Fruit fly (Drosophila melanogaster) whole organism, embryonic: ENCODE results near the gene Srp14.

ENCODE experiments used
- Atf3 ChIP-seq: fragments of 200-800 bp; sonication (Bioruptor generic); optimal IDR thresholded peaks from 3 replicates; lab custom pipeline; 2016; ENCODE audit warnings: missing biosample characterization, missing genetic modification characterization
- CG10543 ChIP-seq: fragments of 200-800 bp; sonication (Bioruptor generic); optimal IDR thresholded peaks from 3 replicates; lab custom pipeline; 2017; ENCODE audit warnings: missing biosample characterization, mild to moderate bottlenecking, missing genetic modification characterization, moderate library complexity
- CG10565 ChIP-seq: fragments of 200-800 bp; sonication (Bioruptor generic); optimal IDR thresholded peaks from 3 replicates; lab custom pipeline; 2016; ENCODE audit warnings: missing biosample characterization, mild to moderate bottlenecking, missing genetic modification characterization
- CG11247 ChIP-seq: fragments of 200-800 bp; sonication (Bioruptor generic); IDR thresholded peaks from 2 replicates; pipeline ENCODE4 v1.3.6; 2022; ENCODE audit warnings: missing biosample characterization, missing genetic modification characterization
- CG11560 ChIP-seq: fragments of 200-800 bp; sonication (Bioruptor generic); IDR thresholded peaks from 3 replicates; pipeline ENCODE4 v1.3.6; 2022; ENCODE audit warnings: missing biosample characterization, missing genetic modification characterization
- CG11723 ChIP-seq: fragments of 200-800 bp; sonication (Bioruptor generic); optimal IDR thresholded peaks from 2 replicates; lab custom pipeline; 2017; ENCODE audit warnings: missing biosample characterization, mild to moderate bottlenecking, missing genetic modification characterization
- CG12299 ChIP-seq: fragments of 200-800 bp; sonication (Bioruptor generic); optimal IDR thresholded peaks from 2 replicates; lab custom pipeline; 2018; ENCODE audit warnings: missing biosample characterization, mild to moderate bottlenecking, missing genetic modification characterization
- CG12942 ChIP-seq: fragments of 200-800 bp; sonication (Bioruptor generic); optimal IDR thresholded peaks from 3 replicates; lab custom pipeline; 2016; ENCODE audit warnings: missing biosample characterization, missing genetic modification characterization
- CG15696 ChIP-seq: fragments of 200-800 bp; sonication (Bioruptor generic); optimal IDR thresholded peaks from 2 replicates; lab custom pipeline; 2019; ENCODE audit warnings: missing biosample characterization, mild to moderate bottlenecking, missing genetic modification characterization, moderate library complexity
- CG2202 ChIP-seq: fragments of 200-800 bp; sonication (Bioruptor generic); optimal IDR thresholded peaks from 2 replicates; lab custom pipeline; 2018; ENCODE audit warnings: missing biosample characterization, mild to moderate bottlenecking, missing genetic modification characterization
- CG30431 ChIP-seq: fragments of 200-800 bp; sonication (Bioruptor generic); optimal IDR thresholded peaks from 2 replicates; lab custom pipeline; 2017; ENCODE audit warnings: missing biosample characterization, missing genetic modification characterization
- CG3163 ChIP-seq: fragments of 200-800 bp; sonication (Bioruptor generic); optimal IDR thresholded peaks from 3 replicates; lab custom pipeline; 2016; ENCODE audit warnings: missing biosample characterization, missing genetic modification characterization
- CG33557 ChIP-seq: fragments of 200-800 bp; sonication (Bioruptor generic); optimal IDR thresholded peaks from 2 replicates; lab custom pipeline; 2019; ENCODE audit warnings: missing biosample characterization, mild to moderate bottlenecking, missing genetic modification characterization, moderate library complexity
- CG34224 ChIP-seq: fragments of 200-800 bp; sonication (Bioruptor generic); IDR thresholded peaks from 3 replicates; pipeline ENCODE4 v1.3.6; 2022; ENCODE audit warnings: missing biosample characterization, missing genetic modification characterization; ENCODE audit not compliant: partially characterized antibody
- CG34376 ChIP-seq: fragments of 200-800 bp; sonication (Bioruptor generic); optimal IDR thresholded peaks from 2 replicates; lab custom pipeline; 2018; ENCODE audit warnings: missing biosample characterization, mild to moderate bottlenecking, missing genetic modification characterization
- CG34422 ChIP-seq: fragments of 200-800 bp; sonication (Bioruptor generic); IDR thresholded peaks from 3 replicates; pipeline ENCODE4 v1.3.6; 2022; ENCODE audit warnings: missing biosample characterization, missing genetic modification characterization
- CG4282 ChIP-seq: fragments of 200-800 bp; sonication (Bioruptor generic); optimal IDR thresholded peaks from 2 replicates; lab custom pipeline; 2016; ENCODE audit warnings: missing biosample characterization, missing genetic modification characterization
- CG4404 ChIP-seq: fragments of 200-800 bp; sonication (Bioruptor generic); IDR thresholded peaks from 2 replicates; pipeline ENCODE4 v1.3.6; 2022; ENCODE audit warnings: missing biosample characterization, missing genetic modification characterization
- CG4854 ChIP-seq: fragments of 200-800 bp; sonication (Bioruptor generic); optimal IDR thresholded peaks from 2 replicates; lab custom pipeline; 2016; ENCODE audit warnings: missing biosample characterization, missing genetic modification characterization, inconsistent platforms
- CG5245 ChIP-seq: fragments of 200-800 bp; sonication (Bioruptor generic); optimal IDR thresholded peaks from 3 replicates; lab custom pipeline; 2016; ENCODE audit warnings: missing biosample characterization, missing genetic modification characterization
- CG5953 ChIP-seq: fragments of 200-800 bp; sonication (Bioruptor generic); IDR thresholded peaks from 2 replicates; pipeline ENCODE4 v1.3.6; 2022; ENCODE audit warnings: missing biosample characterization, missing genetic modification characterization
- CkIIα-i1 ChIP-seq: fragments of 200-800 bp; sonication (Bioruptor generic); IDR thresholded peaks from 2 replicates; pipeline ENCODE4 v1.3.6; 2022; ENCODE audit warnings: missing biosample characterization, missing genetic modification characterization
- CoRest ChIP-seq: fragments of 200-800 bp; sonication (Bioruptor generic); optimal IDR thresholded peaks from 3 replicates; lab custom pipeline; 2018; ENCODE audit warnings: missing biosample characterization, mild to moderate bottlenecking, missing genetic modification characterization, moderate library complexity
- D19B ChIP-seq: fragments of 200-800 bp; sonication (Bioruptor generic); optimal IDR thresholded peaks from 2 replicates; lab custom pipeline; 2017; ENCODE audit warnings: missing biosample characterization, mild to moderate bottlenecking, missing genetic modification characterization
- Elba2 ChIP-seq: fragments of 200-800 bp; sonication (Bioruptor generic); optimal IDR thresholded peaks from 3 replicates; lab custom pipeline; 2016; ENCODE audit warnings: missing biosample characterization, missing genetic modification characterization
- Ets65A ChIP-seq: fragments of 200-800 bp; sonication (Bioruptor generic); peaks from one replicate; lab custom pipeline; 2016; ENCODE audit warnings: missing biosample characterization, missing genetic modification characterization
- HLH4C ChIP-seq: fragments of 200-800 bp; sonication (Bioruptor generic); IDR thresholded peaks from 3 replicates; pipeline ENCODE4 v1.3.6; 2022; ENCODE audit warnings: missing biosample characterization, missing genetic modification characterization; ENCODE audit not compliant: partially characterized antibody
- Hr3 ChIP-seq: fragments of 200-800 bp; sonication (Bioruptor generic); optimal IDR thresholded peaks from 3 replicates; lab custom pipeline; 2016; ENCODE audit warnings: missing biosample characterization, missing genetic modification characterization
- Jarid2 ChIP-seq: fragments of 200-800 bp; sonication (Bioruptor generic); optimal IDR thresholded peaks from 3 replicates; lab custom pipeline; 2017; ENCODE audit warnings: mild to moderate bottlenecking, missing biosample characterization, missing genetic modification reagents, missing genetic modification characterization
- Max ChIP-seq: fragments of 200-800 bp; sonication (Bioruptor generic); optimal IDR thresholded peaks from 2 replicates; lab custom pipeline; 2016; ENCODE audit warnings: missing biosample characterization, mild to moderate bottlenecking, missing genetic modification characterization
- Myb ChIP-seq: fragments of 200-800 bp; sonication (Bioruptor generic); optimal IDR thresholded peaks from 2 replicates; lab custom pipeline; 2016; ENCODE audit warnings: missing biosample characterization, missing genetic modification characterization
- Rfx ChIP-seq: fragments of 200-800 bp; sonication (Bioruptor generic); IDR thresholded peaks from 2 replicates; pipeline ENCODE4 v1.3.6; 2022; ENCODE audit warnings: missing biosample characterization, missing genetic modification characterization
- Vsx1 ChIP-seq: fragments of 200-800 bp; sonication (Bioruptor generic); optimal IDR thresholded peaks from 2 replicates; lab custom pipeline; 2017; ENCODE audit warnings: missing biosample characterization, mild to moderate bottlenecking, missing genetic modification characterization, missing genetic modification reagents
- Xrp1 ChIP-seq: fragments of 200-800 bp; sonication (Bioruptor generic); IDR thresholded peaks from 2 replicates; pipeline ENCODE4 v1.3.6; 2022; ENCODE audit warnings: missing biosample characterization, missing genetic modification characterization
- bcd ChIP-seq: fragments of 200-800 bp; sonication (Bioruptor generic); optimal IDR thresholded peaks from 2 replicates; lab custom pipeline; 2017; ENCODE audit warnings: missing biosample characterization, mild to moderate bottlenecking, missing genetic modification characterization
- cas ChIP-seq: fragments of 200-800 bp; sonication (Bioruptor generic); IDR thresholded peaks from 2 replicates; pipeline ENCODE4 v1.3.6; 2022; ENCODE audit warnings: missing biosample characterization, missing genetic modification characterization
- cato ChIP-seq: fragments of 200-800 bp; sonication (Bioruptor generic); optimal IDR thresholded peaks from 2 replicates; lab custom pipeline; 2016; ENCODE audit warnings: missing biosample characterization, missing genetic modification characterization, borderline replicate concordance
- chm ChIP-seq: fragments of 200-800 bp; sonication (Bioruptor generic); IDR thresholded peaks from 2 replicates; pipeline ENCODE4 v1.3.6; 2022; ENCODE audit warnings: missing biosample characterization, missing genetic modification characterization
- cwo ChIP-seq: fragments of 200-800 bp; sonication (Bioruptor generic); optimal IDR thresholded peaks from 3 replicates; lab custom pipeline; 2017; ENCODE audit warnings: missing biosample characterization, missing genetic modification characterization, mild to moderate bottlenecking, moderate library complexity, missing genetic modification reagents
- danr ChIP-seq: fragments of 200-800 bp; sonication (Bioruptor generic); IDR thresholded peaks from 2 replicates; pipeline ENCODE4 v1.3.6; 2022; ENCODE audit warnings: missing biosample characterization, missing genetic modification characterization
- ems ChIP-seq: fragments of 200-800 bp; sonication (Bioruptor generic); optimal IDR thresholded peaks from 3 replicates; lab custom pipeline; 2016; ENCODE audit warnings: missing biosample characterization, missing genetic modification characterization
- h ChIP-seq: fragments of >200 bp; optimal IDR thresholded peaks from 2 replicates; lab custom pipeline; 2017
- ham ChIP-seq: fragments of 200-800 bp; sonication (Bioruptor generic); IDR thresholded peaks from 2 replicates; pipeline ENCODE4 v1.3.6; 2022; ENCODE audit warnings: missing biosample characterization, missing genetic modification characterization
- jigr1 ChIP-seq: fragments of 200-800 bp; sonication (Bioruptor generic); IDR thresholded peaks from 3 replicates; pipeline ENCODE4 v1.3.6; 2022; ENCODE audit warnings: missing biosample characterization, missing genetic modification characterization
- luna ChIP-seq: fragments of 200-800 bp; sonication (Bioruptor generic); optimal IDR thresholded peaks from 2 replicates; lab custom pipeline; 2016; ENCODE audit warnings: missing biosample characterization, missing genetic modification characterization
- otp ChIP-seq: fragments of 200-800 bp; sonication (Bioruptor generic); IDR thresholded peaks from 3 replicates; pipeline ENCODE4, ENCODE4 v1.3.6; 2022; ENCODE audit warnings: missing biosample characterization, missing genetic modification characterization
- ranshi ChIP-seq: fragments of 200-800 bp; sonication (Bioruptor generic); IDR thresholded peaks from 2 replicates; pipeline ENCODE4 v1.3.6; 2022; ENCODE audit warnings: missing biosample characterization, missing genetic modification characterization
- sens-2 ChIP-seq: fragments of 200-800 bp; sonication (Bioruptor generic); IDR thresholded peaks from 2 replicates; pipeline ENCODE4 v1.3.6; 2022; ENCODE audit warnings: missing biosample characterization, missing genetic modification characterization
- sob ChIP-seq: fragments of 200-800 bp; sonication (Bioruptor generic); IDR thresholded peaks from 2 replicates; pipeline ENCODE4 v1.3.6; 2022; ENCODE audit warnings: missing biosample characterization, missing genetic modification characterization
- ssp ChIP-seq: fragments of 200-800 bp; sonication (Bioruptor generic); IDR thresholded peaks from 2 replicates; pipeline ENCODE4 v1.3.6; 2022; ENCODE audit warnings: missing biosample characterization, missing genetic modification characterization

Gene Srp14

DNA sequence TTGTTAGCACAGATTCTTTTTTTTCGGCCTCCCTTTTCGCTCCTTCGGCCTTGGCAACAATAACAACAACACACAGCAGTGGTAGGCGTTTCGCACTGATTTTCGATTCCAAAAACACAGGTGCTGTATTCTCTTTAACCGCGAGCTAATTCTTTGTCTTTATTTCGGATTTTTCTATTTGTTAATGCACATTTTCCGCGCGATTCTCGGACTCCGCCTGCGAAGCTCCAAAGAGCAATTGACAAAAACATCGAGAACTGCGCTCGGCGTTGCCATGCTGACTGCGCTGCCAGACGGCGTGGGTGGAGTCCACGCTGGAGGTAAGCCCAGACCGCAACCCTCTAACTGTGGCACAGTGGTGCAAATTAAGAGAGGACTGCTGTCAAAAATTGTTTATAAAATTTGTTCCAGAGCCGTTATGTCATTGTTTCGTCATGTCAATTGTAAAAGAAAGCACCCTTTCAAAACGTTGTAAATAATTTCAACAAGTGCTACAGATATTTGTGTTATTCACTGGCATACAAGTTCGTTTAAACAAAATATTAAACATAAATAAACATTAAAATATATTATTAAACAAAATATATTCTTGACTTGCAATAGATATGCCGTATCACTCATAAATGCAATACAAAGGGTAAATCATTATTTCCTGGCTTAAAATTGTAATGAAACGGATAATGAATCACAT lies 22.4 kb upstream of the Srp14 start, which contains the start of the genes DPCoAC and CG5180 (continued):
- TF ChIP-seq CG33557 (GFP tag; lab: Kevin White, UChicago) (peak; percentile 16), sens-2 (GFP tag; lab: Robert Waterston, UW) (no peak), ems (peak; percentile 33), D19B (no peak), Elba2 (peak; percentile 37), CG34422 (peak; percentile 75), h (lab: Kevin White, UChicago) (no peak), Max (GFP tag; lab: Kevin White, UChicago) (peak; percentile 53), CG4282 (GFP tag; lab: Kevin White, UChicago) (peak; percentile 99), Rfx (peak; percentile 88), sob (GFP tag; lab: Robert Waterston, UW) (peak; percentile 77), Hr3 (GFP tag; lab: Kevin White, UChicago) (peak; percentile 61), CG12942 (GFP tag; lab: Kevin White, UChicago) (peak; percentile 45), CG11247 (GFP tag; lab: Robert Waterston, UW) (peak; percentile 83), Vsx1 (GFP tag; lab: Kevin White, UChicago) (no peak), CG2202 (no peak), Ets65A (GFP tag; lab: Kevin White, UChicago) (peak; percentile 95), CG5245 (GFP tag; lab: Kevin White, UChicago) (peak; percentile 41), CG10565 (GFP tag; lab: Kevin White, UChicago) (no peak), CG34376 (GFP tag; lab: Kevin White, UChicago) (peak; percentile 60), CG4404 (GFP tag; lab: Robert Waterston, UW) (peak; percentile 48; the same call in 1 of the 2 replicates), CG4854 (GFP tag; lab: Kevin White, UChicago) (peak; percentile 24), CG11723 (GFP tag; lab: Kevin White, UChicago) (peak; percentile 53), bcd (GFP tag; lab: Kevin White, UChicago) (peak; percentile 56), Jarid2 (peak; percentile 53), CG12299 (tag; lab: Kevin White, UChicago) (peak; percentile 60), CG11560 (tag; lab: Robert Waterston, UW) (peak; percentile 68), ranshi (GFP tag; lab: Robert Waterston, UW) (peak; percentile 70; the same call in 1 of the 2 replicates), CG5953 (GFP tag; lab: Robert Waterston, UW) (no peak), CG15696 (tag; lab: Kevin White, UChicago) (peak; percentile 42), CoRest (tag; lab: Kevin White, UChicago) (peak; percentile 73), cas (peak; percentile 44; the same call in 1 of the 2 replicates), Myb (GFP tag; lab: Kevin White, UChicago) (peak; percentile 73), Atf3 (GFP tag; lab: Kevin White, UChicago) (peak; percentile 14), Xrp1 (peak; percentile 57), jigr1 (GFP tag; lab: Robert Waterston, UW) (peak; percentile 58; the same call in 2 of the 3 replicates), HLH4C (GFP tag; lab: Robert Waterston, UW) (no peak), ham (peak; percentile 35; the same call in 1 of the 2 replicates), CG3163 (peak; percentile 76), chm (GFP tag; lab: Robert Waterston, UW) (peak; percentile 81), otp (GFP tag; lab: Robert Waterston, UW) (0 out of 3 replicates have a peak, but pooled peaks have one; percentile 48), cwo (GFP tag; lab: Kevin White, UChicago) (peak; percentile 13), CG10543 (GFP tag; lab: Kevin White, UChicago) (peak; percentile 77), danr (GFP tag; lab: Robert Waterston, UW) (0 out of 2 replicates have a peak, but pooled peaks have one; percentile 33), ssp (GFP tag; lab: Robert Waterston, UW) (peak; percentile 51), luna (GFP tag; lab: Kevin White, UChicago) (no peak), CkIIα-i1 (GFP tag; lab: Robert Waterston, UW) (no peak), cato (GFP tag; lab: Kevin White, UChicago) (no peak), CG30431 (GFP tag; lab: Kevin White, UChicago) (peak; percentile 53), CG34224 (GFP tag; lab: Robert Waterston, UW) (peak; percentile 50)
